Fruit fly (Drosophila melanogaster) whole organism, wandering third instar larva: ENCODE data around the gene dlp.

Source experiments
- CG9705 ChIP-seq: fragments of 200-800 bp; sonication (Bioruptor generic); optimal IDR thresholded peaks from 2 replicates; lab custom pipeline; 2018; ENCODE audit warnings: missing biosample characterization, mild to moderate bottlenecking, missing genetic modification characterization
- Dif ChIP-seq: fragments of 200-275, 200-300 bp; sonication (Bioruptor generic); optimal IDR thresholded peaks from 2 replicates; lab custom pipeline; 2018; ENCODE audit warnings: missing biosample characterization, missing genetic modification characterization; ENCODE audit not compliant: partially characterized antibody
- Hr78 ChIP-seq: fragments of >200 bp; optimal IDR thresholded peaks from 2 replicates; lab custom pipeline; 2017; ENCODE audit warnings: missing biosample characterization, missing genetic modification characterization
- Hr83 ChIP-seq: fragments of 200-300 bp; sonication (Bioruptor generic); optimal IDR thresholded peaks from 2 replicates; lab custom pipeline; 2016; ENCODE audit warnings: missing biosample characterization, mild to moderate bottlenecking, missing genetic modification characterization, moderate library complexity; ENCODE audit not compliant: poor library complexity, severe bottlenecking
- Jra ChIP-seq: sonication (Bioruptor generic); optimal IDR thresholded peaks from 2 replicates; lab custom pipeline; 2016; ENCODE audit warnings: missing biosample characterization, missing genetic modification characterization
- N ChIP-seq: fragments of >200 bp; optimal IDR thresholded peaks from 2 replicates; lab custom pipeline; 2018; ENCODE audit warnings: missing biosample characterization, missing external identifiers, missing genetic modification characterization
- OdsH ChIP-seq: fragments of 200-800 bp; sonication (Bioruptor generic); optimal IDR thresholded peaks from 2 replicates; lab custom pipeline; 2016; ENCODE audit warnings: missing biosample characterization, mild to moderate bottlenecking, missing genetic modification characterization
- Sp1 ChIP-seq: fragments of 200-800 bp; sonication (Bioruptor generic); optimal IDR thresholded peaks from 3 replicates; lab custom pipeline; 2019; ENCODE audit warnings: missing biosample characterization, mild to moderate bottlenecking, missing genetic modification characterization, moderate library complexity
- foxo ChIP-seq, 2 experiments: fragments of 200-800 bp; sonication (Bioruptor generic); optimal IDR thresholded peaks; 2 replicates in 1 of 2; 3 replicates in 1 of 2; lab custom pipeline; 2016 to 2017; ENCODE audit warnings: missing biosample characterization in 2 of 2, missing genetic modification characterization in 2 of 2
- h ChIP-seq: fragments of 200-800 bp; sonication (Bioruptor generic); optimal IDR thresholded peaks from 3 replicates; lab custom pipeline; 2016; ENCODE audit warnings: missing biosample characterization, mild to moderate bottlenecking, missing genetic modification characterization
- pan ChIP-seq: fragments of >200 bp; optimal IDR thresholded peaks from 2 replicates; lab custom pipeline; 2017
- psq ChIP-seq: fragments of 200-800 bp; sonication (Bioruptor generic); optimal IDR thresholded peaks from 3 replicates; lab custom pipeline; 2017; ENCODE audit warnings: missing biosample characterization, mild to moderate bottlenecking, missing genetic modification characterization, moderate library complexity
- tai ChIP-seq: sonication (Bioruptor generic); optimal IDR thresholded peaks from 2 replicates; lab custom pipeline; 2016; ENCODE audit warnings: missing biosample characterization, missing genetic modification characterization

Gene dlp

DNA sequence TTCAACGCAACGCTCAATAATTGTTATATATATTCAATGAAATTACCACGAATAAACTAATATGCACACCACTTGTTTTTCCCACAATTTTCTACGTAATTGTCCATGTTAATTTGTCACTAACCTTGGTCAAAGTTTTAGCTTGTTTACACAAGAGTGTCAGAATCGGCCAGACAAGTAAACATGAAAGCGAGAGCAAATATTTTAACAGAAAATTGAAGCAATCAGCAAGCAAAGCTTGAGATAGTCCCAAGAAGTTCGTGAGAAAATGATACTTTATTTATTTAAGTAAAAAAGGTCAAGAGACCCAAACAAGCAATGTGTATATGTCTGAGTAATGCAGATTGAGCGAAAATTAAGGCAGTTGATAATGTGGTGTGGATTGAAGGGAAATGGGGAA is 75.7 kb downstream of the dlp start (continued):
- TF ChIP-seq foxo (GFP tag; optimal IDR thresholded peaks at IDR 0.05; lab: Kevin White, UChicago) = peak in 1 of 2 experiments; percentile 41

DNA sequence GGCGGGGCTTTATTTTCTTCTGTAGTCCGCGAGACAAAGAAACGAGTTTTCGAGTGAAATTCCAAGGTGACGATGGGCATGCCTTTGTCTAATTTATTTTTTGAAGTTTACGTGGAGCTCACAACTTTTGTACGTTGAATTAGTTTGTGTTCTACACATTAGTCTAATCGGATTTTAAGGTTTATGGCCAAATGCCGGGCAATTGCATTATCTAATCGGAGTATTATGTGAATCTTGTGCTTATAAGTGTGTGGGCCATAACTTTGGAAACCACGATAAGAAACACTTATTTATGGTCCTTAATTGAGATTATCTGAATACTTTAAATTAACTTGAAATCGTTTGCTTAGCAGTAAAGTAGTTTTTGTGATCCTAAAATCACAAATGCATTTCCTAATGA is 80.4 kb downstream of the dlp start:
- no peak for TF ChIP-seq pan (lab: Kevin White, UChicago)
- no peak for TF ChIP-seq Hr83 (GFP tag; lab: Kevin White, UChicago)
- no peak for TF ChIP-seq CG9705 (GFP tag; lab: Kevin White, UChicago)
- TF ChIP-seq foxo (GFP tag; optimal IDR thresholded peaks at IDR 0.05; lab: Kevin White, UChicago) = no peak
- TF ChIP-seq Hr78 = no peak
- TF ChIP-seq psq (GFP tag; lab: Kevin White, UChicago) = no peak
- no peak for TF ChIP-seq Jra (GFP tag; lab: Kevin White, UChicago)
- no peak for TF ChIP-seq Sp1
- TF ChIP-seq h = no peak
- no peak for TF ChIP-seq N (GFP tag; lab: Kevin White, UChicago)
- TF ChIP-seq Dif = no peak
- TF ChIP-seq tai (GFP tag; lab: Kevin White, UChicago) = no peak
- no peak for TF ChIP-seq OdsH (GFP tag; lab: Kevin White, UChicago)
